Fruit fly (Drosophila melanogaster): ENCODE measurements around the gene Atg1.

dm6 chr3L:12841459-12841858 is 36.5 kb upstream of the Atg1 start:
- TF ChIP-seq cic (GFP tag; optimal IDR thresholded peaks at IDR 0.05) (no peak), Mnt (GFP tag; optimal IDR thresholded peaks at IDR 0.05) (no peak), pad (GFP tag; optimal IDR thresholded peaks at IDR 0.05) (no peak), Crg-1 (GFP tag; optimal IDR thresholded peaks at IDR 0.05) (no peak), CG1620 (GFP tag; optimal IDR thresholded peaks at IDR 0.05) (no peak), kay (GFP tag; ENCODE audit: borderline replicate concordance) (no peak), CG11617 (GFP tag; optimal IDR thresholded peaks at IDR 0.05) (no peak), Clk (GFP tag; optimal IDR thresholded peaks at IDR 0.05) (no peak), CG7045 (GFP tag; optimal IDR thresholded peaks at IDR 0.05) (no peak), CG14711 (tag; optimal IDR thresholded peaks at IDR 0.05) (no peak), ovo (GFP tag; optimal IDR thresholded peaks at IDR 0.05) (no peak)
